Worm (Caenorhabditis elegans): ENCODE data around the gene ZK829.7.

DNA sequence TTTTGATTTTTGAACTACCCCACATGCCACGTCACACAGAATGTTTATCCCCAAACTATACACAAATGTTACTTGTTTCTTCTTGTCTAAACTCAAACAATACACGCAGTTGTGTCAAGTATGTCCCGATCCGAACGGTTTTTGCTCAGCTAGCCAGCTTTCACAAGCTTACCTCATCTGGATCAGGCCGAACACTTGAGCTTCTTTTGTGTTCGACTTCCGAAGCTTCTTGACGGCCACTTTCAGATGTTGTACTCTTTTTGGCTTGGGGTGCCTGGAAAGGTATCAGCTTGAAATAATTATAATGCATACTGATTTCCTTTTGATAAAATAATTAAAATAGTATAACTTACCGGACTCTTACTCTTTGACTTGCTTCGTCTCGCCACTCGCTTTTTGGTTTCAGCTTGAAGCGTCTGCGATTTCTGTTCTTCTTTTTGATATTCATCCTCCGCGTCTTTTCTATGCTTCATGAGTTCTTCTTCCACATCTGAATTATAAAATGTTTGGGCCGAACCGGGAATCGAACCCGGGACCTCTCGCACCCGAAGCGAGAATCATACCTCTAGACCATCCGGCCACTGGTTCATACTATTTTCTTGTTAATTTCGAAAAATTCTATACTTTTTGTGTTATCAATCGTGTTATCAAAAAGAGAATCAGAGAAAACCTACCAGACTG is 43.9 kb upstream of the ZK829.7 start:
- TF ChIP-seq nhr-12 (tag; optimal IDR thresholded peaks at IDR 0.05), result no peak
- no peak for TF ChIP-seq nhr-76 (tag; optimal IDR thresholded peaks at IDR 0.05)
- TF ChIP-seq tbx-2 (tag; optimal IDR thresholded peaks at IDR 0.05), result no peak
- no peak for TF ChIP-seq nhr-23 (tag; optimal IDR thresholded peaks at IDR 0.05)
- TF ChIP-seq lin-39 (tag; optimal IDR thresholded peaks at IDR 0.05), result no peak
- TF ChIP-seq skn-1 (tag; optimal IDR thresholded peaks at IDR 0.05), result no peak
- no peak for TF ChIP-seq eor-1 (tag; optimal IDR thresholded peaks at IDR 0.05)
- no peak for TF ChIP-seq nhr-25 (tag; optimal IDR thresholded peaks at IDR 0.05)
- TF ChIP-seq snpc-4 (tag; optimal IDR thresholded peaks at IDR 0.05), result no peak
- no peak for TF ChIP-seq ztf-11 (tag; optimal IDR thresholded peaks at IDR 0.05)
- TF ChIP-seq ama-1 (optimal IDR thresholded peaks at IDR 0.05), result no peak
- no peak for TF ChIP-seq nhr-28 (tag; optimal IDR thresholded peaks at IDR 0.05)
- TF ChIP-seq elt-2 (tag; optimal IDR thresholded peaks at IDR 0.05), result no peak
- no peak for TF ChIP-seq elt-3 (tag; optimal IDR thresholded peaks at IDR 0.05)

Measured in whole organism, L3 larva.